Fruit fly (Drosophila melanogaster) whole organism, embryonic: ENCODE results near the gene CG10274.
A peak's percentile ranks its signal among the peaks of the same experiment; 100 is the strongest.

ENCODE experiments used
- CG1024 ChIP-seq: fragments of 200-800 bp; sonication (Bioruptor generic); IDR thresholded peaks from 2 replicates; pipeline ENCODE4 v1.3.6; 2022; ENCODE audit warnings: missing biosample characterization, missing genetic modification characterization
- CG11504 ChIP-seq: fragments of 200-800 bp; sonication (Bioruptor generic); optimal IDR thresholded peaks from 3 replicates; lab custom pipeline; 2019; ENCODE audit warnings: missing biosample characterization, mild to moderate bottlenecking, missing genetic modification characterization, moderate library complexity
- CG11695 ChIP-seq: fragments of 200-800 bp; sonication (Bioruptor generic); IDR thresholded peaks from 3 replicates; pipeline ENCODE4 v1.3.6; 2022; ENCODE audit warnings: missing biosample characterization, missing genetic modification characterization
- CG12659 ChIP-seq: fragments of 200-800 bp; sonication (Bioruptor generic); optimal IDR thresholded peaks from 3 replicates; lab custom pipeline; 2017; ENCODE audit warnings: mild to moderate bottlenecking, missing biosample characterization, missing genetic modification reagents, missing genetic modification characterization
- CG12769 ChIP-seq: fragments of 200-800 bp; sonication (Bioruptor generic); optimal IDR thresholded peaks from 2 replicates; lab custom pipeline; 2019; ENCODE audit warnings: missing biosample characterization, mild to moderate bottlenecking, missing genetic modification characterization, moderate library complexity
- CG14441 ChIP-seq: fragments of 200-800 bp; sonication (Bioruptor generic); IDR thresholded peaks from 2 replicates; pipeline ENCODE4 v1.3.6; 2022; ENCODE audit warnings: missing biosample characterization, missing genetic modification characterization
- CG16779 ChIP-seq: fragments of 200-800 bp; sonication (Bioruptor generic); IDR thresholded peaks from 2 replicates; pipeline ENCODE4 v1.3.6; 2022; ENCODE audit warnings: missing biosample characterization, missing genetic modification characterization
- CG2678 ChIP-seq: fragments of 200-800 bp; sonication (Bioruptor generic); optimal IDR thresholded peaks from 3 replicates; lab custom pipeline; 2019; ENCODE audit warnings: missing biosample characterization, mild to moderate bottlenecking, missing genetic modification characterization, moderate library complexity
- CG30403 ChIP-seq: fragments of 200-800 bp; sonication (Bioruptor generic); optimal IDR thresholded peaks from 3 replicates; lab custom pipeline; 2016; ENCODE audit warnings: missing biosample characterization, missing genetic modification characterization
- CG4282 ChIP-seq: fragments of 200-800 bp; sonication (Bioruptor generic); optimal IDR thresholded peaks from 2 replicates; lab custom pipeline; 2016; ENCODE audit warnings: missing biosample characterization, missing genetic modification characterization
- CG7556 ChIP-seq: fragments of 200-800 bp; sonication (Bioruptor generic); optimal IDR thresholded peaks from 2 replicates; lab custom pipeline; 2017; ENCODE audit warnings: missing biosample characterization, mild to moderate bottlenecking, missing genetic modification characterization
- CG7839 ChIP-seq: fragments of 200-800 bp; sonication (Bioruptor generic); optimal IDR thresholded peaks from 3 replicates; lab custom pipeline; 2018; ENCODE audit warnings: missing biosample characterization, mild to moderate bottlenecking, missing genetic modification characterization, moderate library complexity
- CG8290 ChIP-seq, 3 experiments: fragments of 200-800 bp; sonication (Bioruptor generic); optimal IDR thresholded peaks; 2 replicates each; lab custom pipeline; 2016 to 2019; ENCODE audit warnings: missing biosample characterization in 3 of 3, missing genetic modification characterization in 3 of 3, mild to moderate bottlenecking in 2 of 3, moderate library complexity in 1 of 3
- CG9932 ChIP-seq: fragments of 200-800 bp; sonication (Bioruptor generic); IDR thresholded peaks from 2 replicates; pipeline ENCODE4 v1.3.6; 2022; ENCODE audit warnings: missing biosample characterization, missing genetic modification characterization
- Eip74EF ChIP-seq, 2 experiments: fragments of 200-800 bp in 1 of 2; fragments of >200 bp in 1 of 2; sonication (Bioruptor generic) in 1 of 2; optimal IDR thresholded peaks; 2 replicates each; lab custom pipeline; 2017 to 2019; ENCODE audit warnings: missing biosample characterization in 2 of 2, missing genetic modification characterization in 2 of 2, mild to moderate bottlenecking in 1 of 2, moderate library complexity in 1 of 2
- Ets65A ChIP-seq: fragments of 200-800 bp; sonication (Bioruptor generic); peaks from one replicate; lab custom pipeline; 2016; ENCODE audit warnings: missing biosample characterization, missing genetic modification characterization
- Hr51 ChIP-seq, 2 experiments: fragments of 200-800 bp; sonication (Bioruptor generic); optimal IDR thresholded peaks; 2 replicates in 1 of 2; 3 replicates in 1 of 2; lab custom pipeline; 2016 to 2018; ENCODE audit warnings: missing biosample characterization in 2 of 2, missing genetic modification characterization in 2 of 2, mild to moderate bottlenecking in 1 of 2, moderate library complexity in 1 of 2
- Lhr ChIP-seq: fragments of 200-800 bp; sonication (Bioruptor generic); optimal IDR thresholded peaks from 3 replicates; lab custom pipeline; 2017; ENCODE audit warnings: mild to moderate bottlenecking, missing biosample characterization, missing genetic modification reagents, missing genetic modification characterization
- Med ChIP-seq: fragments of 200-800 bp; sonication (Bioruptor generic); peaks from one replicate; lab custom pipeline; 2016; ENCODE audit warnings: missing biosample characterization, missing genetic modification characterization, mild to moderate bottlenecking, inconsistent platforms, moderate library complexity
- Oli ChIP-seq: fragments of 200-800 bp; sonication (Bioruptor generic); optimal IDR thresholded peaks from 2 replicates; lab custom pipeline; 2018; ENCODE audit warnings: missing biosample characterization, mild to moderate bottlenecking, missing genetic modification characterization, moderate library complexity
- Ptx1 ChIP-seq: fragments of 200-800 bp; sonication (Bioruptor generic); IDR thresholded peaks from 2 replicates; pipeline ENCODE4 v1.3.6; 2022; ENCODE audit warnings: missing biosample characterization, missing genetic modification characterization
- Usf ChIP-seq: fragments of 200-800 bp; sonication (Bioruptor generic); optimal IDR thresholded peaks from 2 replicates; lab custom pipeline; 2017; ENCODE audit warnings: missing genotype, missing biosample characterization, missing genetic modification characterization
- bowl ChIP-seq: fragments of 200-800 bp; sonication (Bioruptor generic); IDR thresholded peaks from 2 replicates; pipeline ENCODE4 v1.3.6; 2022; ENCODE audit warnings: missing biosample characterization, missing genetic modification characterization
- btn ChIP-seq: fragments of 200-800 bp; sonication (Bioruptor generic); optimal IDR thresholded peaks from 2 replicates; lab custom pipeline; 2016; ENCODE audit warnings: missing biosample characterization, missing genetic modification characterization
- caup ChIP-seq: fragments of 200-800 bp; sonication (Bioruptor generic); optimal IDR thresholded peaks from 3 replicates; lab custom pipeline; 2017; ENCODE audit warnings: missing biosample characterization, mild to moderate bottlenecking, missing genetic modification characterization, moderate library complexity; ENCODE audit not compliant: severe bottlenecking
- chinmo ChIP-seq: fragments of 200-800 bp; sonication (Bioruptor generic); IDR thresholded peaks from 4 replicates; pipeline ENCODE4 v1.3.6; 2022; ENCODE audit warnings: missing biosample characterization, missing genetic modification characterization; ENCODE audit not compliant: partially characterized antibody
- dmrt99B ChIP-seq: fragments of 200-800 bp; sonication (Bioruptor generic); optimal IDR thresholded peaks from 2 replicates; lab custom pipeline; 2018; ENCODE audit warnings: missing biosample characterization, mild to moderate bottlenecking, missing genetic modification characterization, moderate library complexity
- dpn ChIP-seq, 2 experiments: fragments of 200-800 bp; sonication (Bioruptor generic); optimal IDR thresholded peaks; 3 replicates each; lab custom pipeline; 2016; ENCODE audit warnings: missing biosample characterization in 2 of 2, missing genetic modification characterization in 2 of 2
- dysf ChIP-seq: fragments of 200-800 bp; sonication (Bioruptor generic); IDR thresholded peaks from 3 replicates; pipeline ENCODE4 v1.3.6; 2022; ENCODE audit warnings: missing biosample characterization, missing genetic modification characterization
- emc ChIP-seq: fragments of 200-800 bp; sonication (Bioruptor generic); optimal IDR thresholded peaks from 2 replicates; lab custom pipeline; 2016; ENCODE audit warnings: missing biosample characterization, missing genetic modification characterization
- gem ChIP-seq: fragments of 200-800 bp; sonication (Bioruptor generic); optimal IDR thresholded peaks from 2 replicates; lab custom pipeline; 2019; ENCODE audit warnings: missing biosample characterization, mild to moderate bottlenecking, missing genetic modification characterization, moderate library complexity
- grau ChIP-seq: fragments of 200-800 bp; optimal IDR thresholded peaks from 3 replicates; lab custom pipeline; 2019; ENCODE audit warnings: missing biosample characterization, mild to moderate bottlenecking, missing genetic modification characterization, moderate library complexity
- otp ChIP-seq: fragments of 200-800 bp; sonication (Bioruptor generic); IDR thresholded peaks from 3 replicates; pipeline ENCODE4, ENCODE4 v1.3.6; 2022; ENCODE audit warnings: missing biosample characterization, missing genetic modification characterization
- pan ChIP-seq, 4 experiments: fragments of >200 bp in 3 of 4; fragments of 200-800 bp in 1 of 4; sonication (Bioruptor generic) in 1 of 4; optimal IDR thresholded peaks in 3 of 4; IDR thresholded peaks in 1 of 4; 2 replicates each; pipeline versions ENCODE4 v1.3.6 to Lab custom; 2017 to 2022; ENCODE audit warnings: missing biosample characterization in 2 of 4, missing genetic modification characterization in 2 of 4, mixed read lengths in 1 of 4
- pros ChIP-seq: fragments of 200-800 bp; sonication (Bioruptor generic); optimal IDR thresholded peaks from 3 replicates; lab custom pipeline; 2019; ENCODE audit warnings: missing biosample characterization, mild to moderate bottlenecking, missing genetic modification characterization, moderate library complexity
- psq ChIP-seq: fragments of 200-800 bp; sonication (Bioruptor generic); optimal IDR thresholded peaks from 2 replicates; lab custom pipeline; 2017; ENCODE audit warnings: missing biosample characterization, missing genetic modification characterization
- row ChIP-seq: fragments of 200-800 bp; sonication (Bioruptor generic); IDR thresholded peaks from 3 replicates; pipeline ENCODE4 v1.3.6; 2022; ENCODE audit warnings: missing biosample characterization, missing genetic modification characterization
- sd ChIP-seq: fragments of 200-800 bp; sonication (Bioruptor generic); optimal IDR thresholded peaks from 3 replicates; lab custom pipeline; 2018; ENCODE audit warnings: missing biosample characterization, mild to moderate bottlenecking, missing genetic modification characterization, moderate library complexity
- slbo ChIP-seq: fragments of 200-800 bp; sonication (Bioruptor generic); IDR thresholded peaks from 2 replicates; pipeline ENCODE4 v1.3.6; 2022; ENCODE audit warnings: missing biosample characterization, missing genetic modification characterization
- so ChIP-seq: fragments of 200-800 bp; sonication (Bioruptor generic); IDR thresholded peaks from 3 replicates; pipeline ENCODE4 v1.3.6; 2022; ENCODE audit warnings: missing biosample characterization, missing genetic modification characterization
- stc ChIP-seq: fragments of 200-800 bp; sonication (Bioruptor generic); IDR thresholded peaks from 2 replicates; pipeline ENCODE4 v1.3.6; 2022; ENCODE audit warnings: missing biosample characterization, missing genetic modification characterization
- tgo ChIP-seq: fragments of 200-800 bp; sonication (Bioruptor generic); IDR thresholded peaks from 3 replicates; pipeline ENCODE4 v1.3.6; 2022; ENCODE audit warnings: missing biosample characterization, missing genetic modification characterization
- unpg ChIP-seq: fragments of 200-800 bp; sonication (Bioruptor generic); optimal IDR thresholded peaks from 3 replicates; lab custom pipeline; 2018; ENCODE audit warnings: missing biosample characterization, mild to moderate bottlenecking, missing genetic modification characterization, moderate library complexity
- zen ChIP-seq: fragments of 200-800 bp; sonication (Bioruptor generic); optimal IDR thresholded peaks from 3 replicates; lab custom pipeline; 2018; ENCODE audit warnings: missing biosample characterization, mild to moderate bottlenecking, missing genetic modification characterization, moderate library complexity

The CG10274 gene

dm6 chr3L:6140771-6141472 lies 40.7 kb downstream of the CG10274 start:
- TF ChIP-seq pros (GFP tag; lab: Kevin White, UChicago): peak; percentile 19
- peak; percentile 18 for TF ChIP-seq dmrt99B (tag; lab: Kevin White, UChicago)
- TF ChIP-seq CG2678 (tag; lab: Kevin White, UChicago): peak; percentile 21
- TF ChIP-seq chinmo: peak; percentile 82; the same call in 2 of the 4 replicates
- peak in 1 of 2 experiments; percentile 47 for TF ChIP-seq Hr51 (GFP tag; optimal IDR thresholded peaks at IDR 0.05; lab: Kevin White, UChicago)
- TF ChIP-seq caup: no peak
- no peak for TF ChIP-seq psq
- no peak for TF ChIP-seq stc (GFP tag; lab: Robert Waterston, UW)
- TF ChIP-seq slbo (GFP tag; lab: Robert Waterston, UW): 0 out of 2 replicates have a peak, but pooled peaks have one; percentile 10
- peak; percentile 10 for TF ChIP-seq CG7556 (GFP tag; lab: Kevin White, UChicago)
- peak; percentile 8 for TF ChIP-seq Med
- TF ChIP-seq emc (GFP tag; lab: Kevin White, UChicago): no peak
- peak; percentile 4 for TF ChIP-seq CG12659 (GFP tag; lab: Kevin White, UChicago)
- peak; percentile 27 for TF ChIP-seq CG11504
- peak; percentile 52 for TF ChIP-seq gem
- TF ChIP-seq so (GFP tag; lab: Robert Waterston, UW): no peak
- TF ChIP-seq Lhr (GFP tag; lab: Kevin White, UChicago): no peak
- TF ChIP-seq Eip74EF (GFP tag; optimal IDR thresholded peaks at IDR 0.05; lab: Kevin White, UChicago): no peak
- no peak for TF ChIP-seq CG4282 (GFP tag; lab: Kevin White, UChicago)
- 0 out of 3 replicates have a peak, but pooled peaks have one; percentile 22 for TF ChIP-seq row (GFP tag; lab: Robert Waterston, UW)
- TF ChIP-seq btn (GFP tag; lab: Kevin White, UChicago): no peak
- TF ChIP-seq Oli (tag; lab: Kevin White, UChicago): peak; percentile 33
- TF ChIP-seq CG11695 (GFP tag; lab: Robert Waterston, UW): 0 out of 3 replicates have a peak, but pooled peaks have one; percentile 17
- peak; percentile 12 for TF ChIP-seq sd
- TF ChIP-seq dpn (GFP tag; optimal IDR thresholded peaks at IDR 0.05; lab: Kevin White, UChicago): no peak
- peak; percentile 39; the same call in 1 of the 2 replicates for TF ChIP-seq CG9932 (GFP tag; lab: Robert Waterston, UW)
- TF ChIP-seq dysf (GFP tag; lab: Robert Waterston, UW): peak; percentile 45; the same call in 1 of the 3 replicates
- TF ChIP-seq tgo: peak; percentile 14; the same call in 1 of the 3 replicates
- no peak for TF ChIP-seq CG8290 (GFP tag; optimal IDR thresholded peaks at IDR 0.05; lab: Kevin White, UChicago)
- TF ChIP-seq CG8290 (tag; optimal IDR thresholded peaks at IDR 0.05; lab: Kevin White, UChicago): peak in 1 of 2 experiments; percentile 35
- no peak for TF ChIP-seq CG16779 (GFP tag; lab: Robert Waterston, UW)
- no peak for TF ChIP-seq CG1024
- peak; percentile 24; the same call in 1 of the 2 replicates for TF ChIP-seq CG14441 (GFP tag; lab: Robert Waterston, UW)
- TF ChIP-seq CG7839 (tag; lab: Kevin White, UChicago): peak; percentile 33
- TF ChIP-seq pan (optimal IDR thresholded peaks at IDR 0.05; lab: Kevin White, UChicago): no peak
- no peak for TF ChIP-seq pan (GFP tag; optimal IDR thresholded peaks at IDR 0.05 in 1 of 2, IDR thresholded peaks at IDR 0.05 in 1 of 2)
- TF ChIP-seq Ets65A (GFP tag; lab: Kevin White, UChicago): peak; percentile 7
- peak; percentile 17 for TF ChIP-seq CG12769 (tag; lab: Kevin White, UChicago)
- TF ChIP-seq Usf (GFP tag; lab: Kevin White, UChicago): no peak
- peak; percentile 0 for TF ChIP-seq unpg
- peak; percentile 20 for TF ChIP-seq grau (tag; lab: Kevin White, UChicago)
- no peak for TF ChIP-seq zen (tag; lab: Kevin White, UChicago)
- no peak for TF ChIP-seq bowl (GFP tag; lab: Robert Waterston, UW)
- peak; percentile 2 for TF ChIP-seq CG30403 (GFP tag; lab: Kevin White, UChicago)
- peak; percentile 26; the same call in 1 of the 2 replicates for TF ChIP-seq Ptx1 (GFP tag; lab: Robert Waterston, UW)
- TF ChIP-seq otp (GFP tag; lab: Robert Waterston, UW): 0 out of 3 replicates have a peak, but pooled peaks have one; percentile 10
